Worm (Caenorhabditis elegans) whole organism, young adult: ENCODE data around the gene rack-1.

Source experiments
- aptf-3 ChIP-seq: fragments of 200-800 bp; sonication (Bioruptor generic); IDR thresholded peaks from 2 replicates; pipeline ENCODE4 v1.3.6; 2022; ENCODE audit warnings: missing genetic modification characterization, missing compliant biosample characterization
- ceh-91 ChIP-seq: fragments of 200-800 bp; sonication (Bioruptor generic); IDR thresholded peaks from 2 replicates; pipeline ENCODE4 v1.3.6; 2022; ENCODE audit warnings: missing genetic modification reagents, missing genetic modification characterization, missing compliant biosample characterization

ce11 chrIV:10151439-10151997 lies 25.0 kb upstream of the rack-1 start, which contains the start of gene copg-1:
- TF ChIP-seq aptf-3 (no peak), ceh-91 (GFP tag; lab: Robert Waterston, UW) (no peak)
